Fruit fly (Drosophila melanogaster) whole organism, adult: ENCODE measurements around the gene twy.
A peak's percentile ranks its signal among the peaks of the same experiment; 100 is the strongest.

ENCODE experiments used
- CG1620 ChIP-seq: fragments of 200-800 bp; sonication (Bioruptor generic); optimal IDR thresholded peaks from 2 replicates; lab custom pipeline; 2016; ENCODE audit warnings: missing biosample characterization, missing genetic modification characterization
- CG5204 ChIP-seq: fragments of 200-800 bp; sonication (Bioruptor generic); optimal IDR thresholded peaks from 2 replicates; lab custom pipeline; 2016; ENCODE audit warnings: missing biosample characterization, missing genetic modification characterization
- CG7101 ChIP-seq: fragments of 200-800 bp; sonication (Bioruptor generic); optimal IDR thresholded peaks from 2 replicates; lab custom pipeline; 2018; ENCODE audit warnings: missing biosample characterization, mild to moderate bottlenecking, missing genetic modification characterization, moderate library complexity
- Clk ChIP-seq: fragments of 200-800 bp; sonication (Bioruptor generic); optimal IDR thresholded peaks from 2 replicates; lab custom pipeline; 2017; ENCODE audit warnings: missing biosample characterization, missing genetic modification characterization
- Crg-1 ChIP-seq: fragments of 200-800 bp; sonication (Bioruptor generic); optimal IDR thresholded peaks from 2 replicates; lab custom pipeline; 2016; ENCODE audit warnings: missing biosample characterization, missing genetic modification characterization
- Mnt ChIP-seq: fragments of 200-800 bp; sonication (Bioruptor generic); optimal IDR thresholded peaks from 2 replicates; lab custom pipeline; 2016; ENCODE audit warnings: missing biosample characterization, mild to moderate bottlenecking, missing genetic modification characterization
- cnc ChIP-seq, 2 experiments: fragments of >200 bp; optimal IDR thresholded peaks; 2 replicates each; lab custom pipeline; 2017
- kay ChIP-seq: fragments of 200-800 bp; sonication (Bioruptor generic); peaks from one replicate; lab custom pipeline; 2016; ENCODE audit warnings: missing biosample characterization, missing genetic modification characterization, borderline replicate concordance
- ovo ChIP-seq: fragments of 200-800 bp; sonication (Bioruptor generic); optimal IDR thresholded peaks from 2 replicates; lab custom pipeline; 2016; ENCODE audit warnings: missing biosample characterization, missing genetic modification characterization
- toe ChIP-seq: fragments of 200-800 bp; sonication (Bioruptor generic); optimal IDR thresholded peaks from 2 replicates; lab custom pipeline; 2016; ENCODE audit warnings: missing biosample characterization, missing genetic modification characterization

- TF ChIP-seq ovo (peak; percentile 83), Mnt (GFP tag; lab: Kevin White, UChicago) (peak; percentile 89), Clk (GFP tag; lab: Kevin White, UChicago) (no peak), kay (GFP tag; lab: Kevin White, UChicago) (peak; percentile 99), cnc (optimal IDR thresholded peaks at IDR 0.05; lab: Kevin White, UChicago) (peak; percentile 65 to 92), CG1620 (peak; percentile 33), CG5204 (no peak), Crg-1 (GFP tag; lab: Kevin White, UChicago) (no peak), CG7101 (tag; lab: Kevin White, UChicago) (peak; percentile 51), toe (GFP tag; lab: Kevin White, UChicago) (peak; percentile 24)
These were observed 26.8 kb upstream of the twy start for dm6 chr3L:11819639-11820456.
